Worm (Caenorhabditis elegans) whole organism, L4 larva: ENCODE measurements around the gene slcr-46.3.

Source experiments
- F10B5.3 ChIP-seq: sonication (generic microtip); optimal IDR thresholded peaks from 2 replicates; lab custom pipeline; 2016; ENCODE audit warnings: mild to moderate bottlenecking, missing genetic modification characterization, missing compliant biosample characterization
- F49E8.2 ChIP-seq: sonication (generic microtip); optimal IDR thresholded peaks from 2 replicates; lab custom pipeline; 2016; ENCODE audit warnings: missing compliant biosample characterization, mild to moderate bottlenecking, missing genetic modification characterization, borderline replicate concordance
- Y105C5A.15 ChIP-seq: fragments of 200-800 bp; sonication (Bioruptor generic); IDR thresholded peaks from 2 replicates; pipeline ENCODE4 v1.3.6; 2022; ENCODE audit warnings: missing genetic modification characterization, missing compliant biosample characterization
- Y5F2A.4 ChIP-seq: fragments of 200-800 bp; sonication (Bioruptor generic); optimal IDR thresholded peaks from 2 replicates; lab custom pipeline; 2018; ENCODE audit warnings: mild to moderate bottlenecking, missing genetic modification characterization, missing compliant biosample characterization
- Y75B8A.6 ChIP-seq: fragments of 200-800 bp; sonication (Bioruptor generic); IDR thresholded peaks from 2 replicates; pipeline ENCODE4 v1.3.6; 2022; ENCODE audit warnings: missing genetic modification reagents, missing genetic modification characterization, missing compliant biosample characterization
- ZK337.2 ChIP-seq: fragments of 200-800 bp; sonication (Bioruptor generic); IDR thresholded peaks from 2 replicates; pipeline ENCODE4 v1.3.6; 2022; ENCODE audit warnings: missing genetic modification reagents, missing genetic modification characterization, missing compliant biosample characterization
- ZK546.5 ChIP-seq, 2 experiments: sonication (generic microtip); optimal IDR thresholded peaks; 2 replicates each; lab custom pipeline; 2017; ENCODE audit warnings: missing biosample characterization in 2 of 2, missing genetic modification characterization in 2 of 2
- aha-1 ChIP-seq: fragments of 150-350 bp; peaks from one replicate; lab custom pipeline; 2014; ENCODE audit warnings: missing biosample characterization, missing genetic modification characterization
- ama-1 ChIP-seq: fragments of 150-350 bp; optimal IDR thresholded peaks from 2 replicates; lab custom pipeline; 2014; ENCODE audit warnings: inconsistent platforms, mixed read lengths
- arid-1 ChIP-seq: fragments of 200-800 bp; sonication (Bioruptor generic); conservative IDR thresholded peaks from 2 replicates; pipeline ENCODE4 v1.3.6; 2022; ENCODE audit warnings: missing genetic modification reagents, missing genetic modification characterization, missing compliant biosample characterization
- ceh-28 ChIP-seq: fragments of 150-350 bp; optimal IDR thresholded peaks from 2 replicates; lab custom pipeline; 2014; ENCODE audit warnings: missing biosample characterization, missing genetic modification reagents, missing genetic modification characterization
- ceh-62 ChIP-seq: sonication (generic microtip); optimal IDR thresholded peaks from 2 replicates; lab custom pipeline; 2017; ENCODE audit warnings: missing biosample characterization, missing genetic modification characterization
- ces-1 ChIP-seq: fragments of 150-350 bp; sonication (generic microtip); optimal IDR thresholded peaks from 4 replicates; lab custom pipeline; 2014; ENCODE audit warnings: missing biosample characterization, missing genetic modification reagents, missing genetic modification characterization
- cey-2 ChIP-seq: sonication (generic microtip); optimal IDR thresholded peaks from 3 replicates; lab custom pipeline; 2017; ENCODE audit warnings: missing genetic modification characterization, mild to moderate bottlenecking, missing compliant biosample characterization, antibody characterized with exemption, borderline replicate concordance; ENCODE audit not compliant: insufficient read depth
- daf-16 ChIP-seq, 3 experiments: sonication (generic microtip); optimal IDR thresholded peaks; 2 replicates each; lab custom pipeline; 2016 to 2017; ENCODE audit warnings: missing genetic modification characterization in 3 of 3, missing genetic modification reagents in 3 of 3, mild to moderate bottlenecking in 2 of 3, missing compliant biosample characterization in 2 of 3, missing biosample characterization in 1 of 3, moderate library complexity in 1 of 3
- daf-19 ChIP-seq: fragments of 200-800 bp; sonication (Bioruptor generic); conservative IDR thresholded peaks from 2 replicates; pipeline ENCODE4 v1.3.6; 2022; ENCODE audit warnings: missing genetic modification characterization, missing compliant biosample characterization
- daf-8 ChIP-seq: fragments of 200-800 bp; sonication (Bioruptor generic); IDR thresholded peaks from 2 replicates; pipeline ENCODE4 v1.3.6; 2022; ENCODE audit warnings: missing genetic modification characterization, missing compliant biosample characterization
- dmd-6 ChIP-seq: fragments of 200-800 bp; sonication (Bioruptor generic); IDR thresholded peaks from 2 replicates; pipeline ENCODE4 v1.3.6; 2022; ENCODE audit warnings: missing genetic modification reagents, missing genetic modification characterization, missing compliant biosample characterization
- dmd-8 ChIP-seq: fragments of 200-800 bp; sonication (Bioruptor generic); IDR thresholded peaks from 2 replicates; pipeline ENCODE4 v1.3.6; 2022; ENCODE audit warnings: missing genetic modification characterization, missing compliant biosample characterization
- dpl-1 ChIP-seq: fragments of 150-350 bp; optimal IDR thresholded peaks from 2 replicates; lab custom pipeline; 2014; ENCODE audit warnings: missing biosample characterization, missing genetic modification reagents, missing genetic modification characterization
- dve-1 ChIP-seq: sonication (generic microtip); optimal IDR thresholded peaks from 2 replicates; lab custom pipeline; 2017; ENCODE audit warnings: antibody characterized with exemption, mild to moderate bottlenecking, missing genetic modification characterization, missing compliant biosample characterization; ENCODE audit not compliant: insufficient read depth
- egl-43 ChIP-seq: fragments of 200-800 bp; sonication (Bioruptor generic); IDR thresholded peaks from 2 replicates; pipeline ENCODE4 v1.3.6; 2022; ENCODE audit warnings: missing genetic modification reagents, missing genetic modification characterization, missing compliant biosample characterization
- fos-1 ChIP-seq: fragments of 150-350 bp; optimal IDR thresholded peaks from 2 replicates; lab custom pipeline; 2014; ENCODE audit warnings: missing biosample characterization, missing genetic modification characterization
- hlh-11 ChIP-seq: fragments of 200-800 bp; sonication (Bioruptor generic); optimal IDR thresholded peaks from 2 replicates; lab custom pipeline; 2018; ENCODE audit warnings: mild to moderate bottlenecking, missing genetic modification characterization, missing compliant biosample characterization
- hlh-30 ChIP-seq: sonication (generic microtip); optimal IDR thresholded peaks from 2 replicates; lab custom pipeline; 2017; ENCODE audit warnings: antibody characterized with exemption, mild to moderate bottlenecking, missing genetic modification characterization, missing compliant biosample characterization; ENCODE audit not compliant: insufficient read depth
- hmg-1.1 ChIP-seq: fragments of 200-800 bp; sonication (Bioruptor generic); IDR thresholded peaks from 2 replicates; pipeline ENCODE4 v1.3.6; 2022; ENCODE audit warnings: missing genetic modification reagents, missing genetic modification characterization, missing compliant biosample characterization
- lim-7 ChIP-seq: fragments of 200-800 bp; sonication (Bioruptor generic); IDR thresholded peaks from 2 replicates; pipeline ENCODE4 v1.3.6; 2022; ENCODE audit warnings: missing genetic modification characterization, missing compliant biosample characterization
- lsy-2 ChIP-seq, 2 experiments: fragments of 150-350 bp in 1 of 2; sonication (generic microtip) in 1 of 2; optimal IDR thresholded peaks; 2 replicates each; lab custom pipeline; 2014 to 2017; ENCODE audit warnings: missing biosample characterization in 2 of 2, missing genetic modification characterization in 2 of 2
- mdt-29 ChIP-seq: fragments of 200-800 bp; sonication (Bioruptor generic); IDR thresholded peaks from 2 replicates; pipeline ENCODE4 v1.3.6; 2022; ENCODE audit warnings: missing genetic modification reagents, missing genetic modification characterization, missing compliant biosample characterization
- mes-2 ChIP-seq: sonication (generic microtip); optimal IDR thresholded peaks from 2 replicates; lab custom pipeline; 2016; ENCODE audit warnings: missing genotype, mild to moderate bottlenecking, missing genetic modification characterization, missing compliant biosample characterization; ENCODE audit not compliant: poor library complexity, severe bottlenecking
- mxl-2 ChIP-seq: fragments of 200-800 bp; sonication (Bioruptor generic); conservative IDR thresholded peaks from 2 replicates; pipeline ENCODE4 v1.3.6; 2022; ENCODE audit warnings: missing genetic modification reagents, missing genetic modification characterization, missing compliant biosample characterization
- mxl-3 ChIP-seq: fragments of 200-800 bp; sonication (Bioruptor generic); optimal IDR thresholded peaks from 2 replicates; lab custom pipeline; 2018; ENCODE audit warnings: mild to moderate bottlenecking, missing genetic modification characterization, missing compliant biosample characterization
- nhr-25 ChIP-seq: sonication (generic microtip); optimal IDR thresholded peaks from 2 replicates; lab custom pipeline; 2017; ENCODE audit warnings: missing genetic modification characterization, mild to moderate bottlenecking, missing compliant biosample characterization, antibody characterized with exemption, moderate library complexity, borderline replicate concordance; ENCODE audit not compliant: insufficient read depth
- nhr-42 ChIP-seq: fragments of 200-800 bp; sonication (Bioruptor generic); IDR thresholded peaks from 2 replicates; pipeline ENCODE4 v1.3.6; 2022; ENCODE audit warnings: missing genetic modification characterization, missing compliant biosample characterization
- nhr-6 ChIP-seq: fragments of 150-350 bp; optimal IDR thresholded peaks from 2 replicates; lab custom pipeline; 2014; ENCODE audit warnings: missing biosample characterization, missing genetic modification characterization
- nhr-77 ChIP-seq: fragments of 150-350 bp; optimal IDR thresholded peaks from 2 replicates; lab custom pipeline; 2014; ENCODE audit warnings: missing biosample characterization, missing genetic modification characterization
- saeg-2 ChIP-seq: fragments of 200-800 bp; sonication (Bioruptor generic); IDR thresholded peaks from 2 replicates; pipeline ENCODE4 v1.3.6; 2022; ENCODE audit warnings: missing genetic modification reagents, missing genetic modification characterization, missing compliant biosample characterization
- set-16 ChIP-seq: fragments of 200-800 bp; sonication (Bioruptor generic); IDR thresholded peaks from 2 replicates; pipeline ENCODE4 v1.3.6; 2022; ENCODE audit warnings: missing genetic modification reagents, missing genetic modification characterization, missing compliant biosample characterization
- snpc-1.2 ChIP-seq: fragments of 200-800 bp; sonication (Bioruptor generic); IDR thresholded peaks from 2 replicates; pipeline ENCODE4 v1.3.6; 2022; ENCODE audit warnings: missing genetic modification reagents, missing genetic modification characterization, missing compliant biosample characterization
- spr-1 ChIP-seq: sonication (generic microtip); optimal IDR thresholded peaks from 2 replicates; lab custom pipeline; 2016; ENCODE audit warnings: mild to moderate bottlenecking, missing genetic modification characterization, missing compliant biosample characterization
- spr-3 ChIP-seq: fragments of 200-800 bp; sonication (Bioruptor generic); optimal IDR thresholded peaks from 2 replicates; lab custom pipeline; 2018; ENCODE audit warnings: mild to moderate bottlenecking, missing genetic modification characterization, missing compliant biosample characterization
- unc-62 ChIP-seq, 3 experiments: fragments of 150-350 bp in 1 of 3; sonication (generic microtip); optimal IDR thresholded peaks in 2 of 3; peaks in 1 of 3; 1 replicate in 1 of 3; 2 replicates in 2 of 3; lab custom pipeline; 2014 to 2017; ENCODE audit warnings: missing biosample characterization in 3 of 3, missing genetic modification characterization in 3 of 3, missing genetic modification reagents in 3 of 3, missing genotype in 1 of 3
- vab-7 ChIP-seq: fragments of 200-800 bp; sonication (Bioruptor generic); IDR thresholded peaks from 2 replicates; pipeline ENCODE4 v1.3.6; 2022; ENCODE audit warnings: missing genetic modification reagents, missing genetic modification characterization, missing compliant biosample characterization
- zip-11 ChIP-seq: fragments of 200-800 bp; sonication (Bioruptor generic); IDR thresholded peaks from 2 replicates; pipeline ENCODE4 v1.3.6; 2022; ENCODE audit warnings: missing genetic modification characterization, missing compliant biosample characterization

The slcr-46.3 gene

ce11 chrV:9731852-9732251, 7.9 kb upstream of the slcr-46.3 start:
- TF ChIP-seq ces-1 (GFP tag; lab: Kevin White, UChicago) (no peak), hmg-1.1 (GFP tag; lab: Robert Waterston, UW) (no peak), nhr-25 (tag; lab: Kevin White, UChicago) (no peak), aha-1 (tag; lab: Kevin White, UChicago) (peak; percentile 80), Y105C5A.15 (GFP tag; lab: Robert Waterston, UW) (0 out of 2 replicates have a peak, but pooled peaks have one; percentile 3), saeg-2 (GFP tag; lab: Robert Waterston, UW) (0 out of 2 replicates have a peak, but pooled peaks have one; percentile 17), mes-2 (peak; percentile 47), hlh-11 (no peak), daf-16 (GFP tag; optimal IDR thresholded peaks at IDR 0.05; lab: Kevin White, UChicago) (no peak), daf-16 (tag; optimal IDR thresholded peaks at IDR 0.05; lab: Kevin White, UChicago) (no peak), ama-1 (lab: Kevin White, UChicago) (peak; percentile 43), egl-43 (GFP tag; lab: Robert Waterston, UW) (peak; percentile 70), unc-62 (GFP tag; optimal IDR thresholded peaks at IDR 0.05 in 1 of 2; lab: Kevin White, UChicago) (peak in 1 of 2 experiments; percentile 78), unc-62 (tag; optimal IDR thresholded peaks at IDR 0.05; lab: Kevin White, UChicago) (no peak), vab-7 (GFP tag; lab: Robert Waterston, UW) (peak; percentile 66; the same call in 1 of the 2 replicates), mdt-29 (GFP tag; lab: Robert Waterston, UW) (peak; percentile 54), Y5F2A.4 (GFP tag; lab: Kevin White, UChicago) (peak; percentile 41), dmd-6 (GFP tag; lab: Robert Waterston, UW) (no peak), fos-1 (no peak), set-16 (GFP tag; lab: Robert Waterston, UW) (no peak), dve-1 (tag; lab: Kevin White, UChicago) (no peak), daf-19 (GFP tag; lab: Robert Waterston, UW) (no peak), arid-1 (GFP tag; lab: Robert Waterston, UW) (no peak), F10B5.3 (tag; lab: Kevin White, UChicago) (no peak), nhr-77 (tag; lab: Kevin White, UChicago) (no peak), mxl-3 (GFP tag; lab: Kevin White, UChicago) (no peak), dmd-8 (GFP tag; lab: Robert Waterston, UW) (peak; percentile 49; the same call in 1 of the 2 replicates), lim-7 (0 out of 2 replicates have a peak, but pooled peaks have one; percentile 5), daf-8 (no peak), lsy-2 (tag; optimal IDR thresholded peaks at IDR 0.05; lab: Kevin White, UChicago) (peak; percentile 33 to 35)

DNA sequence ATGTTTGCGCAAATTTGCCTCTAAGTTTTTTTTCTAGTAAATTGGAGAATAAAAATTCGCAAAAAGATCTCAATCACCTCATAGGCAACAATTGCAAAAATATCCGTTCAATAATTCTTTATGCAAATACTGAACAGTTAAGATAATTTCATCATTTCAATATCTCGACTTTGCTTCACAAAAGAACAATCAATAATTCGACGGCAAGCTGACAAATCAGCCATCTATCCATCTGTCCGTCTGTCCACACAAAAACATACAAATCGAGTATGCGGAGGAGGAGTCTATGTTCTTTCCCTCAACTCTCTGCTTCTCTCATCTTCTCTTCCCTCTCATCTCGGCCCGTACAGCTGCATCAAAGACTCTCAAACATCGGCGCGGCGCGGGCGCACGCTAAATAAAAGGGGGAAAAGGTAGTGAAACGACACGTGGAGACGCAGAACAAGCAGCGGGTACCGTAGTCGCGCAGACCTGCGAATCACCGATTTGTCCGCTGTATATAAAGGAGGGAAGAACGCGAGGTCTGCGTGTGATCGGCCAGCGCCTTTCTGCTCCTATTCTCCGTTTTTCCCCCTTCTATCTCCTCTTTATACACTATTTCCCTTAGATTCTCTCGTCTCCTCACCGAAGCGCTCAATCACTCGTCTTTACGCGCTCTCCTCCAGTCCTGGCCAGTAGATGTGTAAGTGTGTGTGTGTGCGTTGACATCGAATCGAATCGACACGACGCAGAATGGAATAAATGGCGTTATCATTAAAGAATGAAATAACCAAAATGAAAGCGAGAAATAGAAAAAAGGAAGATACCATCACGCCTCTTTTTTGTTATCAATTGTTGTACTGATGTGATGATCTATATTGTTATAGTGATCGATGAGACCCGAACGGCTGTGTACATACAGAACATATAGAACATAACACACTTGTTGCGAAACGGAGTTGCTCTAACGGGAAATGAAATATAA, 7.1 kb upstream of the slcr-46.3 start:
- peak; percentile 54 for TF ChIP-seq ceh-28 (tag; lab: Kevin White, UChicago)
- peak; percentile 6 for TF ChIP-seq spr-3
- TF ChIP-seq zip-11 (GFP tag; lab: Robert Waterston, UW): no peak
- TF ChIP-seq ces-1 (GFP tag; lab: Kevin White, UChicago): peak; percentile 41
- TF ChIP-seq F49E8.2: no peak
- TF ChIP-seq fos-1: peak; percentile 29
- TF ChIP-seq lsy-2 (tag; optimal IDR thresholded peaks at IDR 0.05; lab: Kevin White, UChicago): peak; percentile 95 to 98
- TF ChIP-seq Y75B8A.6 (GFP tag; lab: Robert Waterston, UW): no peak; the same call in 1 of the 2 replicates
- TF ChIP-seq nhr-42 (GFP tag; lab: Robert Waterston, UW): peak; percentile 78; the same call in 1 of the 2 replicates
- TF ChIP-seq ZK337.2 (GFP tag; lab: Robert Waterston, UW): no peak
- TF ChIP-seq mxl-2 (GFP tag; lab: Robert Waterston, UW): 0 out of 2 replicates have a peak, but pooled peaks have one; percentile 61
- peak; percentile 78 for TF ChIP-seq nhr-6
- TF ChIP-seq hlh-30 (tag; lab: Kevin White, UChicago): peak; percentile 97
- no peak for TF ChIP-seq snpc-1.2 (GFP tag; lab: Robert Waterston, UW)
- TF ChIP-seq F10B5.3 (tag; lab: Kevin White, UChicago): peak; percentile 65
- TF ChIP-seq cey-2 (tag; lab: Kevin White, UChicago): peak; percentile 76
- TF ChIP-seq nhr-25 (tag; lab: Kevin White, UChicago): peak; percentile 95
- TF ChIP-seq dpl-1 (GFP tag; lab: Kevin White, UChicago): peak; percentile 64
- TF ChIP-seq spr-1 (tag; lab: Kevin White, UChicago): peak; percentile 89
- TF ChIP-seq hmg-1.1 (GFP tag; lab: Robert Waterston, UW): peak; percentile 93
- TF ChIP-seq ceh-62 (tag; lab: Kevin White, UChicago): no peak
- TF ChIP-seq ZK546.5 (tag; optimal IDR thresholded peaks at IDR 0.05; lab: Kevin White, UChicago): peak in 1 of 2 experiments; percentile 88
